Fruit fly (Drosophila melanogaster) whole organism, pupa: ENCODE measurements around the gene Pde6.

ENCODE experiments used
- CG15710 ChIP-seq: fragments of 200-800 bp; sonication (Bioruptor generic); optimal IDR thresholded peaks from 2 replicates; lab custom pipeline; 2018; ENCODE audit warnings: missing biosample characterization, mild to moderate bottlenecking, missing genetic modification characterization, moderate library complexity
- CG8159 ChIP-seq: fragments of 200-800 bp; sonication (Bioruptor generic); optimal IDR thresholded peaks from 3 replicates; lab custom pipeline; 2018; ENCODE audit warnings: missing biosample characterization, mild to moderate bottlenecking, missing genetic modification characterization, moderate library complexity

DNA sequence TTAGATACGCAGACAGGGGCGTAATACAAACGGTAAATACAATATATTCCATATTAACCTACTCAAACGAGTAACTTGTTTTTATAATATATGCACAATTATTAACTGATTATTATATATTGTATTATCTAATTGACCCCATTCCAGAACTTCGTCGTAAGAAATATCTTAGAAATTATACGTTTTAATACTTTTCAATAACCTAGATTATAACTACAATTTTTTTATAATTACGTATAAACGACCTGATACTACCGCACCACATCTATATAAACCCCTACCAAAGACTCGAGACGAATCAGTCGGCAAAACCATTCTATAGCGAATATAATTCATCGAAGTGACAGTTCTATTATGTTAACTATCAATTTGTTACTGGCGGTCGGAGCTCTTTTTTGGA is 37.4 kb downstream of the Pde6 start, which contains the start of gene Cyp313a1:
- TF ChIP-seq CG8159, result no peak
- no peak for TF ChIP-seq CG15710
